Worm (Caenorhabditis elegans): ENCODE results near the gene srbc-8.

DNA sequence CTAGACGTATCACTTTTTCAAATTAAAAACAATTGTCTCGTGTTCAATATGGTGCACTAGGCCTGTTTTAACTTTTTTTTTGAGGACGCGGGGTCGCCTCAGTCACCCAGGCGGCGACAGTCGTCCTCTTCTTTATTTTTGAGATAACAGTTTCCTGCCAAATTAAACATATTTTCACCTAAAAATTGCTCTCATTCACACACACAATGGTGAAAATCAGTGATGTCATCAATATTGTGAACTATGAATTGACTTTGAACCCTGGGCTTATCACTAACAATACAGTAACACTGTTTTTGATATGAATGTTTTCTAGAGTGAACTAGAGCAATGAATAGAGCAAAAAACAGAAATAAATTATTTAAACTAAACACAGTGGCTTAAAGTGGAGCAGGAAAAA, 36.4 kb upstream of the srbc-8 start:
- TF ChIP-seq pha-2 (tag; optimal IDR thresholded peaks at IDR 0.05) (no peak), sox-2 (GFP tag; IDR thresholded peaks at IDR 0.05) (no peak), elt-4 (tag; optimal IDR thresholded peaks at IDR 0.05) (no peak), tbx-2 (tag; optimal IDR thresholded peaks at IDR 0.05) (no peak), ama-1 (optimal IDR thresholded peaks at IDR 0.05) (no peak), tbx-7 (tag; optimal IDR thresholded peaks at IDR 0.05) (no peak)
